Fruit fly (Drosophila melanogaster) whole organism, embryonic: Measurements from ENCODE around the gene Idh3a.

Experiments used
- Adf1 ChIP-seq: fragments of 200-800 bp; sonication (Bioruptor generic); IDR thresholded peaks from 2 replicates; pipeline ENCODE4 v1.3.6; 2022; ENCODE audit warnings: missing biosample characterization, missing genetic modification characterization
- Atf3 ChIP-seq: fragments of 200-800 bp; sonication (Bioruptor generic); optimal IDR thresholded peaks from 3 replicates; lab custom pipeline; 2016; ENCODE audit warnings: missing biosample characterization, missing genetic modification characterization
- CG12219 ChIP-seq: fragments of 200-800 bp; sonication (Bioruptor generic); optimal IDR thresholded peaks from 3 replicates; lab custom pipeline; 2018; ENCODE audit warnings: missing biosample characterization, mild to moderate bottlenecking, missing genetic modification characterization
- CG12236 ChIP-seq: fragments of 200-800 bp; sonication (Bioruptor generic); optimal IDR thresholded peaks from 2 replicates; lab custom pipeline; 2016; ENCODE audit warnings: missing biosample characterization, missing genetic modification characterization
- CG13894 ChIP-seq: fragments of 200-800 bp; sonication (Bioruptor generic); optimal IDR thresholded peaks from 3 replicates; lab custom pipeline; 2018; ENCODE audit warnings: missing biosample characterization, mild to moderate bottlenecking, missing genetic modification characterization, moderate library complexity
- CG15479 ChIP-seq: fragments of 200-800 bp; sonication (Bioruptor generic); optimal IDR thresholded peaks from 3 replicates; lab custom pipeline; 2019; ENCODE audit warnings: missing biosample characterization, mild to moderate bottlenecking, missing genetic modification characterization, moderate library complexity
- CG16813 ChIP-seq: fragments of 200-800 bp; sonication (Bioruptor generic); IDR thresholded peaks from 3 replicates; pipeline ENCODE4 v1.3.6; 2022; ENCODE audit warnings: missing biosample characterization, missing genetic modification characterization; ENCODE audit not compliant: partially characterized antibody
- CG17359 ChIP-seq: fragments of 200-800 bp; sonication (Bioruptor generic); optimal IDR thresholded peaks from 3 replicates; lab custom pipeline; 2018; ENCODE audit warnings: missing biosample characterization, mild to moderate bottlenecking, missing genetic modification characterization, moderate library complexity
- CG17568 ChIP-seq: fragments of 200-800 bp; sonication (Bioruptor generic); optimal IDR thresholded peaks from 2 replicates; lab custom pipeline; 2018; ENCODE audit warnings: missing biosample characterization, mild to moderate bottlenecking, missing genetic modification characterization, moderate library complexity
- CG17612 ChIP-seq: fragments of 200-800 bp; sonication (Bioruptor generic); IDR thresholded peaks from 2 replicates; pipeline ENCODE4 v1.3.6; 2022; ENCODE audit warnings: missing biosample characterization, missing genetic modification characterization
- CG1792 ChIP-seq: fragments of 200-800 bp; sonication (Bioruptor generic); optimal IDR thresholded peaks from 2 replicates; lab custom pipeline; 2016; ENCODE audit warnings: missing biosample characterization, missing genetic modification characterization
- CG2116 ChIP-seq: fragments of 200-800 bp; sonication (Bioruptor generic); optimal IDR thresholded peaks from 3 replicates; lab custom pipeline; 2018; ENCODE audit warnings: missing biosample characterization, mild to moderate bottlenecking, missing genetic modification characterization
- CG30020 ChIP-seq: fragments of 200-800 bp; optimal IDR thresholded peaks from 2 replicates; lab custom pipeline; 2019; ENCODE audit warnings: missing biosample characterization, mild to moderate bottlenecking, missing genetic modification characterization, moderate library complexity
- CG31441 ChIP-seq: fragments of 200-800 bp; sonication (Bioruptor generic); IDR thresholded peaks from 2 replicates; pipeline ENCODE4 v1.3.6; 2022; ENCODE audit warnings: missing biosample characterization, missing genetic modification characterization
- CG33557 ChIP-seq: fragments of 200-800 bp; sonication (Bioruptor generic); optimal IDR thresholded peaks from 2 replicates; lab custom pipeline; 2019; ENCODE audit warnings: missing biosample characterization, mild to moderate bottlenecking, missing genetic modification characterization, moderate library complexity
- CG34224 ChIP-seq: fragments of 200-800 bp; sonication (Bioruptor generic); IDR thresholded peaks from 3 replicates; pipeline ENCODE4 v1.3.6; 2022; ENCODE audit warnings: missing biosample characterization, missing genetic modification characterization; ENCODE audit not compliant: partially characterized antibody
- CG4820 ChIP-seq: fragments of 200-800 bp; sonication (Bioruptor generic); optimal IDR thresholded peaks from 3 replicates; lab custom pipeline; 2016; ENCODE audit warnings: missing biosample characterization, missing genetic modification characterization
- CG7271 ChIP-seq: fragments of 200-800 bp; sonication (Bioruptor generic); optimal IDR thresholded peaks from 2 replicates; lab custom pipeline; 2018; ENCODE audit warnings: missing biosample characterization, mild to moderate bottlenecking, missing genetic modification characterization, moderate library complexity
- CG7987 ChIP-seq: fragments of 200-800 bp; sonication (Bioruptor generic); optimal IDR thresholded peaks from 2 replicates; lab custom pipeline; 2018; ENCODE audit warnings: missing biosample characterization, mild to moderate bottlenecking, missing genetic modification characterization, moderate library complexity
- CG9797 ChIP-seq: fragments of 200-800 bp; sonication (Bioruptor generic); optimal IDR thresholded peaks from 3 replicates; lab custom pipeline; 2018; ENCODE audit warnings: missing biosample characterization, mild to moderate bottlenecking, missing genetic modification characterization
- CrebB ChIP-seq: fragments of 200-800 bp; sonication (Bioruptor generic); optimal IDR thresholded peaks from 3 replicates; lab custom pipeline; 2018; ENCODE audit warnings: missing biosample characterization, mild to moderate bottlenecking, missing genetic modification characterization
- Dp ChIP-seq: fragments of 200-800 bp; sonication (Bioruptor generic); optimal IDR thresholded peaks from 2 replicates; lab custom pipeline; 2018; ENCODE audit warnings: missing biosample characterization, mild to moderate bottlenecking, missing genetic modification characterization, moderate library complexity
- ERR ChIP-seq: fragments of 200-800 bp; sonication (Bioruptor generic); optimal IDR thresholded peaks from 2 replicates; lab custom pipeline; 2016; ENCODE audit warnings: missing biosample characterization, missing genetic modification characterization
- MESR4 ChIP-seq: fragments of 200-800 bp; sonication (Bioruptor generic); optimal IDR thresholded peaks from 2 replicates; lab custom pipeline; 2018; ENCODE audit warnings: missing biosample characterization, mild to moderate bottlenecking, missing genetic modification characterization, moderate library complexity
- Mes4 ChIP-seq: fragments of 200-800 bp; sonication (Bioruptor generic); optimal IDR thresholded peaks from 2 replicates; lab custom pipeline; 2016; ENCODE audit warnings: missing biosample characterization, missing genetic modification characterization
- NK7.1 ChIP-seq: fragments of 200-800 bp; sonication (Bioruptor generic); optimal IDR thresholded peaks from 3 replicates; lab custom pipeline; 2016; ENCODE audit warnings: missing biosample characterization, missing genetic modification characterization
- Nf-YC ChIP-seq: fragments of 200-800 bp; optimal IDR thresholded peaks from 3 replicates; lab custom pipeline; 2019; ENCODE audit warnings: missing biosample characterization, mild to moderate bottlenecking, missing genetic modification characterization, moderate library complexity
- Sox100B ChIP-seq: fragments of 200-800 bp; sonication (Bioruptor generic); optimal IDR thresholded peaks from 3 replicates; lab custom pipeline; 2018; ENCODE audit warnings: missing biosample characterization, mild to moderate bottlenecking, missing genetic modification characterization
- ab ChIP-seq: fragments of 200-800 bp; sonication (Bioruptor generic); optimal IDR thresholded peaks from 2 replicates; lab custom pipeline; 2016; ENCODE audit warnings: missing biosample characterization, missing genetic modification characterization
- ash1 ChIP-seq: fragments of 200-800 bp; sonication (Bioruptor generic); optimal IDR thresholded peaks from 2 replicates; lab custom pipeline; 2018; ENCODE audit warnings: missing biosample characterization, mild to moderate bottlenecking, missing genetic modification characterization
- dmrt11E ChIP-seq: fragments of 200-800 bp; sonication (Bioruptor generic); optimal IDR thresholded peaks from 3 replicates; lab custom pipeline; 2018; ENCODE audit warnings: missing biosample characterization, mild to moderate bottlenecking, missing genetic modification characterization, moderate library complexity
- esg ChIP-seq: fragments of 200-800 bp; sonication (Bioruptor generic); conservative IDR thresholded peaks from 2 replicates; pipeline ENCODE4 v1.3.6; 2022; ENCODE audit warnings: missing biosample characterization, missing genetic modification characterization
- eyg ChIP-seq: fragments of 200-800 bp; sonication (Bioruptor generic); optimal IDR thresholded peaks from 3 replicates; lab custom pipeline; 2016; ENCODE audit warnings: missing biosample characterization, missing genetic modification characterization
- fd102C ChIP-seq: fragments of 200-800 bp; sonication (Bioruptor generic); optimal IDR thresholded peaks from 2 replicates; lab custom pipeline; 2018; ENCODE audit warnings: missing biosample characterization, mild to moderate bottlenecking, missing genetic modification characterization, moderate library complexity
- ftz-f1 ChIP-seq: fragments of 200-800 bp; sonication (Bioruptor generic); optimal IDR thresholded peaks from 2 replicates; lab custom pipeline; 2016; ENCODE audit warnings: missing biosample characterization, missing genetic modification characterization
- gfzf ChIP-seq: fragments of 200-800 bp; sonication (Bioruptor generic); optimal IDR thresholded peaks from 2 replicates; lab custom pipeline; 2016; ENCODE audit warnings: missing biosample characterization, mild to moderate bottlenecking, missing genetic modification characterization, moderate library complexity
- ham ChIP-seq: fragments of 200-800 bp; sonication (Bioruptor generic); IDR thresholded peaks from 2 replicates; pipeline ENCODE4 v1.3.6; 2022; ENCODE audit warnings: missing biosample characterization, missing genetic modification characterization
- kah ChIP-seq: fragments of 200-800 bp; sonication (Bioruptor generic); optimal IDR thresholded peaks from 2 replicates; lab custom pipeline; 2018; ENCODE audit warnings: missing biosample characterization, mild to moderate bottlenecking, missing genetic modification characterization
- mld ChIP-seq: fragments of 200-800 bp; sonication (Bioruptor generic); IDR thresholded peaks from 3 replicates; pipeline ENCODE4 v1.3.6; 2022; ENCODE audit warnings: missing biosample characterization, missing genetic modification characterization; ENCODE audit not compliant: partially characterized antibody
- otp ChIP-seq: fragments of 200-800 bp; sonication (Bioruptor generic); IDR thresholded peaks from 3 replicates; pipeline ENCODE4, ENCODE4 v1.3.6; 2022; ENCODE audit warnings: missing biosample characterization, missing genetic modification characterization
- p53 ChIP-seq: fragments of 200-800 bp; sonication (Bioruptor generic); optimal IDR thresholded peaks from 2 replicates; lab custom pipeline; 2016; ENCODE audit warnings: missing biosample characterization, missing genetic modification characterization
- pfk ChIP-seq: fragments of 200-800 bp; sonication (Bioruptor generic); optimal IDR thresholded peaks from 2 replicates; lab custom pipeline; 2018; ENCODE audit warnings: missing biosample characterization, mild to moderate bottlenecking, missing genetic modification characterization, moderate library complexity
- pita ChIP-seq: fragments of 200-800 bp; sonication (Bioruptor generic); optimal IDR thresholded peaks from 2 replicates; lab custom pipeline; 2017; ENCODE audit warnings: missing biosample characterization, mild to moderate bottlenecking, missing genetic modification characterization
- pzg ChIP-seq: fragments of 200-800 bp; sonication (Bioruptor generic); optimal IDR thresholded peaks from 3 replicates; lab custom pipeline; 2018; ENCODE audit warnings: missing biosample characterization, mild to moderate bottlenecking, missing genetic modification characterization, moderate library complexity
- rib ChIP-seq: fragments of 200-800 bp; sonication (Bioruptor generic); IDR thresholded peaks from 2 replicates; pipeline ENCODE4 v1.3.6; 2022; ENCODE audit warnings: missing biosample characterization, missing genetic modification characterization
- sc ChIP-seq, 3 experiments: fragments of >200 bp in 2 of 3; fragments of 200-800 bp in 1 of 3; sonication (Bioruptor generic) in 1 of 3; optimal IDR thresholded peaks; 2 replicates in 2 of 3; 3 replicates in 1 of 3; lab custom pipeline; 2017; ENCODE audit warnings: mild to moderate bottlenecking in 1 of 3, missing biosample characterization in 1 of 3, missing genetic modification characterization in 1 of 3, missing genetic modification reagents in 1 of 3
- ssp ChIP-seq: fragments of 200-800 bp; sonication (Bioruptor generic); IDR thresholded peaks from 2 replicates; pipeline ENCODE4 v1.3.6; 2022; ENCODE audit warnings: missing biosample characterization, missing genetic modification characterization
- trh ChIP-seq: fragments of 200-800 bp; sonication (Bioruptor generic); optimal IDR thresholded peaks from 2 replicates; lab custom pipeline; 2016; ENCODE audit warnings: missing biosample characterization, missing genetic modification characterization
- zfh2 ChIP-seq: fragments of 200-800 bp; sonication (Bioruptor generic); optimal IDR thresholded peaks from 2 replicates; lab custom pipeline; 2016; ENCODE audit warnings: missing biosample characterization, missing genetic modification characterization

The Idh3a gene

dm6 chrX:19565714-19566316 is 44.2 kb upstream of the Idh3a start, which contains the start of the genes Grip84 and car (continued):
- TF ChIP-seq fd102C (GFP tag; lab: Kevin White, UChicago) (no peak), CG31441 (GFP tag; lab: Robert Waterston, UW) (no peak; the same call in 1 of the 2 replicates), CG4820 (GFP tag; lab: Kevin White, UChicago) (peak; percentile 50), otp (GFP tag; lab: Robert Waterston, UW) (no peak), CG2116 (GFP tag; lab: Kevin White, UChicago) (peak; percentile 52), CrebB (tag; lab: Kevin White, UChicago) (peak; percentile 11), CG9797 (GFP tag; lab: Kevin White, UChicago) (peak; percentile 77), CG30020 (tag; lab: Kevin White, UChicago) (peak; percentile 94), CG34224 (no peak), ERR (GFP tag; lab: Kevin White, UChicago) (no peak), Sox100B (GFP tag; lab: Kevin White, UChicago) (no peak), pita (GFP tag; lab: Kevin White, UChicago) (no peak), ash1 (GFP tag; lab: Kevin White, UChicago) (no peak), CG12219 (GFP tag; lab: Kevin White, UChicago) (no peak), ham (no peak), CG17612 (GFP tag; lab: Robert Waterston, UW) (no peak), Adf1 (peak; percentile 20; the same call in 1 of the 2 replicates), Atf3 (GFP tag; lab: Kevin White, UChicago) (peak; percentile 6), CG15479 (GFP tag; lab: Kevin White, UChicago) (no peak), CG16813 (GFP tag; lab: Robert Waterston, UW) (no peak), mld (GFP tag; lab: Robert Waterston, UW) (no peak), CG33557 (GFP tag; lab: Kevin White, UChicago) (peak; percentile 43), p53 (GFP tag; lab: Kevin White, UChicago) (peak; percentile 18), CG1792 (GFP tag; lab: Kevin White, UChicago) (no peak), Mes4 (GFP tag; lab: Kevin White, UChicago) (no peak), trh (peak; percentile 31), ab (GFP tag; lab: Kevin White, UChicago) (no peak), ssp (GFP tag; lab: Robert Waterston, UW) (peak; percentile 96), kah (GFP tag; lab: Kevin White, UChicago) (no peak), sc (optimal IDR thresholded peaks at IDR 0.05; lab: Kevin White, UChicago) (no peak), sc (GFP tag; optimal IDR thresholded peaks at IDR 0.05; lab: Kevin White, UChicago) (peak; percentile 38), eyg (GFP tag; lab: Kevin White, UChicago) (no peak), CG17568 (GFP tag; lab: Kevin White, UChicago) (no peak), CG13894 (tag; lab: Kevin White, UChicago) (no peak), zfh2 (GFP tag; lab: Kevin White, UChicago) (peak; percentile 57), Nf-YC (tag; lab: Kevin White, UChicago) (peak; percentile 59), ftz-f1 (no peak), CG17359 (tag; lab: Kevin White, UChicago) (no peak), dmrt11E (tag; lab: Kevin White, UChicago) (peak; percentile 72), pzg (GFP tag; lab: Kevin White, UChicago) (peak; percentile 53), Dp (GFP tag; lab: Kevin White, UChicago) (peak; percentile 22), MESR4 (peak; percentile 56), CG7987 (GFP tag; lab: Kevin White, UChicago) (no peak), CG12236 (GFP tag; lab: Kevin White, UChicago) (peak; percentile 31), esg (GFP tag; lab: Robert Waterston, UW) (peak; percentile 67), rib (GFP tag; lab: Robert Waterston, UW) (no peak), CG7271 (tag; lab: Kevin White, UChicago) (no peak), NK7.1 (no peak), pfk (no peak), gfzf (peak; percentile 60)
